Fruit fly (Drosophila melanogaster) whole organism, embryonic: ENCODE data around the gene CG34293.
A peak's percentile ranks its signal among the peaks of the same experiment; 100 is the strongest.

Source experiments
- Abd-B ChIP-seq: fragments of 200-800 bp; sonication (Bioruptor generic); optimal IDR thresholded peaks from 2 replicates; lab custom pipeline; 2018; ENCODE audit warnings: missing biosample characterization, mild to moderate bottlenecking, missing genetic modification characterization, moderate library complexity
- Blimp-1 ChIP-seq: fragments of 200-800 bp; sonication (Bioruptor generic); optimal IDR thresholded peaks from 3 replicates; lab custom pipeline; 2018; ENCODE audit warnings: missing biosample characterization, missing genetic modification characterization, mild to moderate bottlenecking, moderate library complexity, missing genetic modification reagents
- CG1024 ChIP-seq: fragments of 200-800 bp; sonication (Bioruptor generic); IDR thresholded peaks from 2 replicates; pipeline ENCODE4 v1.3.6; 2022; ENCODE audit warnings: missing biosample characterization, missing genetic modification characterization
- CG10267 ChIP-seq: fragments of 200-800 bp; sonication (Bioruptor generic); optimal IDR thresholded peaks from 2 replicates; lab custom pipeline; 2018; ENCODE audit warnings: missing biosample characterization, mild to moderate bottlenecking, missing genetic modification characterization, moderate library complexity
- CG10543 ChIP-seq: fragments of 200-800 bp; sonication (Bioruptor generic); optimal IDR thresholded peaks from 3 replicates; lab custom pipeline; 2017; ENCODE audit warnings: missing biosample characterization, mild to moderate bottlenecking, missing genetic modification characterization, moderate library complexity
- CG11560 ChIP-seq: fragments of 200-800 bp; sonication (Bioruptor generic); IDR thresholded peaks from 3 replicates; pipeline ENCODE4 v1.3.6; 2022; ENCODE audit warnings: missing biosample characterization, missing genetic modification characterization
- CG12104 ChIP-seq: fragments of 200-800 bp; sonication (Bioruptor generic); optimal IDR thresholded peaks from 3 replicates; lab custom pipeline; 2016; ENCODE audit warnings: missing biosample characterization, missing genetic modification characterization
- CG1529 ChIP-seq: fragments of 200-800 bp; sonication (Bioruptor generic); optimal IDR thresholded peaks from 3 replicates; lab custom pipeline; 2018; ENCODE audit warnings: missing biosample characterization, missing genetic modification characterization
- CG16863 ChIP-seq: fragments of 200-800 bp; sonication (Bioruptor generic); optimal IDR thresholded peaks from 3 replicates; lab custom pipeline; 2016; ENCODE audit warnings: missing biosample characterization, missing genetic modification characterization
- CG17829 ChIP-seq: fragments of 200-800 bp; optimal IDR thresholded peaks from 2 replicates; lab custom pipeline; 2019; ENCODE audit warnings: missing biosample characterization, mild to moderate bottlenecking, missing genetic modification characterization, moderate library complexity
- CG18011 ChIP-seq: fragments of 200-800 bp; sonication (Bioruptor generic); optimal IDR thresholded peaks from 2 replicates; lab custom pipeline; 2017; ENCODE audit warnings: missing biosample characterization, missing genetic modification characterization, mild to moderate bottlenecking, moderate library complexity, missing genotype
- CG2199 ChIP-seq: fragments of 200-800 bp; sonication (Bioruptor generic); IDR thresholded peaks from 3 replicates; pipeline ENCODE4 v1.3.6; 2022; ENCODE audit warnings: missing biosample characterization, missing genetic modification characterization
- CG2875 ChIP-seq: fragments of 200-800 bp; sonication (Bioruptor generic); optimal IDR thresholded peaks from 2 replicates; lab custom pipeline; 2017; ENCODE audit warnings: missing biosample characterization, mild to moderate bottlenecking, missing genetic modification characterization, missing genetic modification reagents
- CG30403 ChIP-seq: fragments of 200-800 bp; sonication (Bioruptor generic); optimal IDR thresholded peaks from 3 replicates; lab custom pipeline; 2016; ENCODE audit warnings: missing biosample characterization, missing genetic modification characterization
- CG32772 ChIP-seq: fragments of 200-800 bp; sonication (Bioruptor generic); IDR thresholded peaks from 2 replicates; pipeline ENCODE4 v1.3.6; 2022; ENCODE audit warnings: missing biosample characterization, missing genetic modification characterization
- CG3838 ChIP-seq: fragments of 200-800 bp; sonication (Bioruptor generic); optimal IDR thresholded peaks from 3 replicates; lab custom pipeline; 2016; ENCODE audit warnings: missing biosample characterization, missing genetic modification characterization
- CG4707 ChIP-seq: fragments of 200-800 bp; sonication (Bioruptor generic); optimal IDR thresholded peaks from 2 replicates; lab custom pipeline; 2018; ENCODE audit warnings: missing biosample characterization, mild to moderate bottlenecking, missing genetic modification characterization, moderate library complexity
- CG6683 ChIP-seq: fragments of 200-800 bp; sonication (Bioruptor generic); optimal IDR thresholded peaks from 2 replicates; lab custom pipeline; 2017; ENCODE audit warnings: missing biosample characterization, mild to moderate bottlenecking, missing genetic modification characterization, missing genetic modification reagents
- CG6689 ChIP-seq: fragments of 200-800 bp; sonication (Bioruptor generic); IDR thresholded peaks from 2 replicates; pipeline ENCODE4 v1.3.6; 2022; ENCODE audit warnings: missing biosample characterization, missing genetic modification characterization
- CG8089 ChIP-seq: fragments of 200-800 bp; sonication (Bioruptor generic); optimal IDR thresholded peaks from 3 replicates; lab custom pipeline; 2016; ENCODE audit warnings: missing biosample characterization, missing genetic modification characterization
- CG8944 ChIP-seq: fragments of 200-800 bp; sonication (Bioruptor generic); optimal IDR thresholded peaks from 3 replicates; lab custom pipeline; 2016; ENCODE audit warnings: missing biosample characterization, missing genetic modification characterization
- CG9609 ChIP-seq: fragments of 200-800 bp; sonication (Bioruptor generic); optimal IDR thresholded peaks from 3 replicates; lab custom pipeline; 2016; ENCODE audit warnings: missing biosample characterization, missing genetic modification characterization
- CHES-1-like ChIP-seq: fragments of 200-800 bp; sonication (Bioruptor generic); optimal IDR thresholded peaks from 2 replicates; lab custom pipeline; 2016; ENCODE audit warnings: missing biosample characterization, missing genetic modification characterization
- CkIIα-i1 ChIP-seq: fragments of 200-800 bp; sonication (Bioruptor generic); IDR thresholded peaks from 2 replicates; pipeline ENCODE4 v1.3.6; 2022; ENCODE audit warnings: missing biosample characterization, missing genetic modification characterization
- D ChIP-seq, 2 experiments: fragments of 200-800 bp in 1 of 2; fragments of >200 bp in 1 of 2; sonication (Bioruptor generic) in 1 of 2; optimal IDR thresholded peaks; 2 replicates in 1 of 2; 3 replicates in 1 of 2; lab custom pipeline; 2017; ENCODE audit warnings: mild to moderate bottlenecking in 1 of 2, missing biosample characterization in 1 of 2, missing genetic modification characterization in 1 of 2, missing genetic modification reagents in 1 of 2
- Dip3 ChIP-seq: fragments of 200-800 bp; sonication (Bioruptor generic); optimal IDR thresholded peaks from 3 replicates; lab custom pipeline; 2016; ENCODE audit warnings: missing biosample characterization, missing genetic modification characterization
- Doc2 ChIP-seq: fragments of 200-800 bp; sonication (Bioruptor generic); IDR thresholded peaks from 2 replicates; pipeline ENCODE4 v1.3.6; 2022; ENCODE audit warnings: missing biosample characterization, missing genetic modification characterization
- Fer2 ChIP-seq: fragments of 200-800 bp; sonication (Bioruptor generic); optimal IDR thresholded peaks from 2 replicates; lab custom pipeline; 2018; ENCODE audit warnings: missing biosample characterization, mild to moderate bottlenecking, missing genetic modification characterization, moderate library complexity
- H2.0 ChIP-seq: fragments of 200-800 bp; sonication (Bioruptor generic); IDR thresholded peaks from 2 replicates; pipeline ENCODE4 v1.3.6; 2022; ENCODE audit warnings: missing biosample characterization, missing genetic modification characterization
- Lhr ChIP-seq: fragments of 200-800 bp; sonication (Bioruptor generic); optimal IDR thresholded peaks from 3 replicates; lab custom pipeline; 2017; ENCODE audit warnings: mild to moderate bottlenecking, missing biosample characterization, missing genetic modification reagents, missing genetic modification characterization
- Lpt ChIP-seq: fragments of >200 bp; optimal IDR thresholded peaks from 2 replicates; lab custom pipeline; 2018; ENCODE audit warnings: missing biosample characterization, missing genetic modification characterization
- Myb ChIP-seq: fragments of 200-800 bp; sonication (Bioruptor generic); optimal IDR thresholded peaks from 2 replicates; lab custom pipeline; 2016; ENCODE audit warnings: missing biosample characterization, missing genetic modification characterization
- Nf-YA ChIP-seq: fragments of 200-800 bp; sonication (Bioruptor generic); IDR thresholded peaks from 2 replicates; pipeline ENCODE4 v1.3.6; 2022; ENCODE audit warnings: missing biosample characterization, missing genetic modification characterization
- Nf-YB ChIP-seq: fragments of 200-800 bp; sonication (Bioruptor generic); optimal IDR thresholded peaks from 3 replicates; lab custom pipeline; 2019; ENCODE audit warnings: missing biosample characterization, mild to moderate bottlenecking, missing genetic modification characterization, moderate library complexity
- Opbp ChIP-seq: fragments of 200-800 bp; sonication (Bioruptor generic); IDR thresholded peaks from 3 replicates; pipeline ENCODE4 v1.3.6; 2022; ENCODE audit warnings: missing biosample characterization, missing genetic modification characterization; ENCODE audit not compliant: partially characterized antibody
- Rfx ChIP-seq: fragments of 200-800 bp; sonication (Bioruptor generic); IDR thresholded peaks from 2 replicates; pipeline ENCODE4 v1.3.6; 2022; ENCODE audit warnings: missing biosample characterization, missing genetic modification characterization
- ac ChIP-seq: fragments of 200-800 bp; sonication (Bioruptor generic); optimal IDR thresholded peaks from 3 replicates; lab custom pipeline; 2017; ENCODE audit warnings: missing biosample characterization, mild to moderate bottlenecking, missing genetic modification characterization
- btn ChIP-seq: fragments of 200-800 bp; sonication (Bioruptor generic); optimal IDR thresholded peaks from 2 replicates; lab custom pipeline; 2016; ENCODE audit warnings: missing biosample characterization, missing genetic modification characterization
- cad ChIP-seq: fragments of >200 bp; optimal IDR thresholded peaks from 2 replicates; lab custom pipeline; 2017; ENCODE audit warnings: missing biosample characterization, missing genetic modification characterization
- dpn ChIP-seq, 2 experiments: fragments of 200-800 bp; sonication (Bioruptor generic); optimal IDR thresholded peaks; 3 replicates each; lab custom pipeline; 2016; ENCODE audit warnings: missing biosample characterization in 2 of 2, missing genetic modification characterization in 2 of 2
- ewg ChIP-seq: fragments of 200-800 bp; sonication (Bioruptor generic); optimal IDR thresholded peaks from 3 replicates; lab custom pipeline; 2017; ENCODE audit warnings: mild to moderate bottlenecking, missing biosample characterization, missing genetic modification reagents, missing genetic modification characterization
- insv ChIP-seq, 2 experiments: fragments of 200-800 bp; sonication (Bioruptor generic); optimal IDR thresholded peaks; 3 replicates each; lab custom pipeline; 2016 to 2018; ENCODE audit warnings: missing biosample characterization in 2 of 2, missing genetic modification characterization in 2 of 2
- lilli ChIP-seq: fragments of 200-800 bp; sonication (Bioruptor generic); optimal IDR thresholded peaks from 3 replicates; lab custom pipeline; 2016; ENCODE audit warnings: missing biosample characterization, missing genetic modification characterization
- onecut ChIP-seq: fragments of 200-800 bp; sonication (Bioruptor generic); IDR thresholded peaks from 2 replicates; pipeline ENCODE4 v1.3.6; 2022; ENCODE audit warnings: missing biosample characterization, missing genetic modification characterization
- psq ChIP-seq: fragments of 200-800 bp; sonication (Bioruptor generic); optimal IDR thresholded peaks from 2 replicates; lab custom pipeline; 2017; ENCODE audit warnings: missing biosample characterization, missing genetic modification characterization
- rib ChIP-seq: fragments of 200-800 bp; sonication (Bioruptor generic); IDR thresholded peaks from 2 replicates; pipeline ENCODE4 v1.3.6; 2022; ENCODE audit warnings: missing biosample characterization, missing genetic modification characterization
- sima ChIP-seq: fragments of 200-800 bp; sonication (Bioruptor generic); optimal IDR thresholded peaks from 2 replicates; lab custom pipeline; 2016; ENCODE audit warnings: missing biosample characterization, missing genetic modification characterization
- sna ChIP-seq: fragments of 200-800 bp; sonication (Bioruptor generic); IDR thresholded peaks from 2 replicates; pipeline ENCODE4 v1.3.6; 2022; ENCODE audit warnings: missing biosample characterization, missing genetic modification characterization; ENCODE audit not compliant: partially characterized antibody
- zf30C ChIP-seq: fragments of 200-800 bp; sonication (Bioruptor generic); optimal IDR thresholded peaks from 3 replicates; lab custom pipeline; 2018; ENCODE audit warnings: missing biosample characterization, mild to moderate bottlenecking, missing genetic modification characterization

The CG34293 gene

dm6 chr3R:27152129-27152968, 13.0 kb downstream of the CG34293 start (continued):
- TF ChIP-seq Rfx (GFP tag; lab: Robert Waterston, UW) (peak; percentile 70), CG1024 (GFP tag; lab: Robert Waterston, UW) (no peak), ac (GFP tag; lab: Kevin White, UChicago) (no peak), CG3838 (GFP tag; lab: Kevin White, UChicago) (no peak), zf30C (GFP tag; lab: Kevin White, UChicago) (peak; percentile 56), Lhr (GFP tag; lab: Kevin White, UChicago) (no peak), onecut (GFP tag; lab: Robert Waterston, UW) (peak; percentile 90), ewg (GFP tag; lab: Kevin White, UChicago) (peak; percentile 31), Fer2 (tag; lab: Kevin White, UChicago) (peak; percentile 26), insv (GFP tag; optimal IDR thresholded peaks at IDR 0.05; lab: Kevin White, UChicago) (peak in 1 of 2 experiments; percentile 55), lilli (GFP tag; lab: Kevin White, UChicago) (peak; percentile 19), CG12104 (GFP tag; lab: Kevin White, UChicago) (no peak), CG2199 (GFP tag; lab: Robert Waterston, UW) (no peak), Doc2 (GFP tag; lab: Robert Waterston, UW) (no peak), Lpt (GFP tag; lab: Kevin White, UChicago) (no peak), CG30403 (GFP tag; lab: Kevin White, UChicago) (peak; percentile 24), Opbp (GFP tag; lab: Robert Waterston, UW) (no peak), CG32772 (GFP tag; lab: Robert Waterston, UW) (0 out of 2 replicates have a peak, but pooled peaks have one; percentile 31), Nf-YB (GFP tag; lab: Kevin White, UChicago) (peak; percentile 15), CG11560 (tag; lab: Robert Waterston, UW) (no peak), dpn (GFP tag; optimal IDR thresholded peaks at IDR 0.05; lab: Kevin White, UChicago) (peak in 1 of 2 experiments; percentile 29), Nf-YA (GFP tag; lab: Robert Waterston, UW) (no peak), Myb (peak; percentile 49), CG10543 (GFP tag; lab: Kevin White, UChicago) (no peak), CG1529 (no peak), CG8089 (peak; percentile 0), btn (no peak), CG17829 (peak; percentile 49), CG2875 (no peak), sima (GFP tag; lab: Kevin White, UChicago) (no peak), CG16863 (GFP tag; lab: Kevin White, UChicago) (peak; percentile 35), sna (GFP tag; lab: Robert Waterston, UW) (no peak), Blimp-1 (GFP tag; lab: Kevin White, UChicago) (peak; percentile 73), CG8944 (GFP tag; lab: Kevin White, UChicago) (no peak), CHES-1-like (GFP tag; lab: Kevin White, UChicago) (peak; percentile 23), CG18011 (GFP tag; lab: Kevin White, UChicago) (peak; percentile 19), cad (GFP tag; lab: Kevin White, UChicago) (no peak), CG6689 (GFP tag; lab: Robert Waterston, UW) (0 out of 2 replicates have a peak, but pooled peaks have one; percentile 19), CG4707 (GFP tag; lab: Kevin White, UChicago) (no peak), CG9609 (GFP tag; lab: Kevin White, UChicago) (peak; percentile 15), CkIIα-i1 (no peak), CG6683 (GFP tag; lab: Kevin White, UChicago) (no peak), rib (GFP tag; lab: Robert Waterston, UW) (no peak), H2.0 (0 out of 2 replicates have a peak, but pooled peaks have one; percentile 17), CG10267 (tag; lab: Kevin White, UChicago) (peak; percentile 19), Dip3 (GFP tag; lab: Kevin White, UChicago) (peak; percentile 45), psq (GFP tag; lab: Kevin White, UChicago) (peak; percentile 11), Abd-B (GFP tag; lab: Kevin White, UChicago) (peak; percentile 11), D (optimal IDR thresholded peaks at IDR 0.05; lab: Kevin White, UChicago) (no peak), D (GFP tag; optimal IDR thresholded peaks at IDR 0.05; lab: Kevin White, UChicago) (peak; percentile 24)
